Worm (Caenorhabditis elegans): Measurements from ENCODE around the gene C07A9.5.

- peak; percentile 45 for TF ChIP-seq dao-5 (tag; optimal IDR thresholded peaks at IDR 0.05)
- no peak for TF ChIP-seq him-1 (tag; optimal IDR thresholded peaks at IDR 0.05)
- no peak for TF ChIP-seq W03F9.2 (tag; optimal IDR thresholded peaks at IDR 0.05)
These were observed 21.3 kb upstream of the C07A9.5 start for ce11 chrIII:9703747-9704605.

Measured in whole organism, L4/young adult.